Worm (Caenorhabditis elegans) whole organism, L4 larva: Measurements from ENCODE around the gene aldo-2.

Source experiments
- F10B5.3 ChIP-seq: sonication (generic microtip); optimal IDR thresholded peaks from 2 replicates; lab custom pipeline; 2016; ENCODE audit warnings: mild to moderate bottlenecking, missing genetic modification characterization, missing compliant biosample characterization
- T20F7.1 ChIP-seq: fragments of 200-800 bp; sonication (Bioruptor generic); optimal IDR thresholded peaks from 2 replicates; lab custom pipeline; 2018; ENCODE audit warnings: mild to moderate bottlenecking, missing genetic modification characterization, missing compliant biosample characterization
- T26A8.4 ChIP-seq: fragments of 200-800 bp; sonication (Bioruptor generic); IDR thresholded peaks from 2 replicates; pipeline ENCODE4 v1.3.6; 2022; ENCODE audit warnings: missing genetic modification characterization, missing compliant biosample characterization
- Y5F2A.4 ChIP-seq: fragments of 200-800 bp; sonication (Bioruptor generic); optimal IDR thresholded peaks from 2 replicates; lab custom pipeline; 2018; ENCODE audit warnings: mild to moderate bottlenecking, missing genetic modification characterization, missing compliant biosample characterization
- aha-1 ChIP-seq: fragments of 150-350 bp; peaks from one replicate; lab custom pipeline; 2014; ENCODE audit warnings: missing biosample characterization, missing genetic modification characterization
- aly-2 ChIP-seq: sonication (generic microtip); optimal IDR thresholded peaks from 2 replicates; lab custom pipeline; 2018; ENCODE audit warnings: missing biosample characterization, missing genetic modification characterization
- ama-1 ChIP-seq: fragments of 150-350 bp; optimal IDR thresholded peaks from 2 replicates; lab custom pipeline; 2014; ENCODE audit warnings: inconsistent platforms, mixed read lengths
- attf-4 ChIP-seq: sonication (generic microtip); optimal IDR thresholded peaks from 3 replicates; lab custom pipeline; 2017; ENCODE audit warnings: missing biosample characterization, missing genetic modification characterization
- ceh-20 ChIP-seq: fragments of 200-800 bp; sonication (Bioruptor generic); IDR thresholded peaks from 2 replicates; pipeline ENCODE4 v1.3.6; 2022; ENCODE audit warnings: missing genetic modification reagents, missing genetic modification characterization, missing compliant biosample characterization
- ceh-28 ChIP-seq: fragments of 150-350 bp; optimal IDR thresholded peaks from 2 replicates; lab custom pipeline; 2014; ENCODE audit warnings: missing biosample characterization, missing genetic modification reagents, missing genetic modification characterization
- ceh-32 ChIP-seq: sonication (generic microtip); optimal IDR thresholded peaks from 2 replicates; lab custom pipeline; 2016; ENCODE audit warnings: mild to moderate bottlenecking, missing genetic modification characterization, missing compliant biosample characterization; ENCODE audit not compliant: poor library complexity
- ceh-82 ChIP-seq: sonication (generic microtip); optimal IDR thresholded peaks from 2 replicates; lab custom pipeline; 2017; ENCODE audit warnings: missing biosample characterization, missing genetic modification characterization
- daf-16 ChIP-seq, 3 experiments: sonication (generic microtip); optimal IDR thresholded peaks; 2 replicates each; lab custom pipeline; 2016 to 2017; ENCODE audit warnings: missing genetic modification characterization in 3 of 3, missing genetic modification reagents in 3 of 3, mild to moderate bottlenecking in 2 of 3, missing compliant biosample characterization in 2 of 3, missing biosample characterization in 1 of 3, moderate library complexity in 1 of 3
- dmd-6 ChIP-seq: fragments of 200-800 bp; sonication (Bioruptor generic); IDR thresholded peaks from 2 replicates; pipeline ENCODE4 v1.3.6; 2022; ENCODE audit warnings: missing genetic modification reagents, missing genetic modification characterization, missing compliant biosample characterization
- dmd-8 ChIP-seq: fragments of 200-800 bp; sonication (Bioruptor generic); IDR thresholded peaks from 2 replicates; pipeline ENCODE4 v1.3.6; 2022; ENCODE audit warnings: missing genetic modification characterization, missing compliant biosample characterization
- dmd-9 ChIP-seq: fragments of 200-800 bp; sonication (Bioruptor generic); IDR thresholded peaks from 2 replicates; pipeline ENCODE4 v1.3.6; 2022; ENCODE audit warnings: missing genetic modification reagents, missing genetic modification characterization, missing compliant biosample characterization
- dpl-1 ChIP-seq: fragments of 150-350 bp; optimal IDR thresholded peaks from 2 replicates; lab custom pipeline; 2014; ENCODE audit warnings: missing biosample characterization, missing genetic modification reagents, missing genetic modification characterization
- dve-1 ChIP-seq: sonication (generic microtip); optimal IDR thresholded peaks from 2 replicates; lab custom pipeline; 2017; ENCODE audit warnings: antibody characterized with exemption, mild to moderate bottlenecking, missing genetic modification characterization, missing compliant biosample characterization; ENCODE audit not compliant: insufficient read depth
- egl-27 ChIP-seq: sonication (generic microtip); optimal IDR thresholded peaks from 3 replicates; lab custom pipeline; 2017; ENCODE audit warnings: missing biosample characterization, missing genetic modification reagents, missing genetic modification characterization
- hlh-30 ChIP-seq: sonication (generic microtip); optimal IDR thresholded peaks from 2 replicates; lab custom pipeline; 2017; ENCODE audit warnings: antibody characterized with exemption, mild to moderate bottlenecking, missing genetic modification characterization, missing compliant biosample characterization; ENCODE audit not compliant: insufficient read depth
- hmg-1.1 ChIP-seq: fragments of 200-800 bp; sonication (Bioruptor generic); IDR thresholded peaks from 2 replicates; pipeline ENCODE4 v1.3.6; 2022; ENCODE audit warnings: missing genetic modification reagents, missing genetic modification characterization, missing compliant biosample characterization
- lin-38 ChIP-seq: fragments of 200-800 bp; sonication (Bioruptor generic); IDR thresholded peaks from 2 replicates; pipeline ENCODE4 v1.3.6; 2022; ENCODE audit warnings: missing genetic modification reagents, missing genetic modification characterization, missing compliant biosample characterization
- lsy-2 ChIP-seq, 2 experiments: fragments of 150-350 bp in 1 of 2; sonication (generic microtip) in 1 of 2; optimal IDR thresholded peaks; 2 replicates each; lab custom pipeline; 2014 to 2017; ENCODE audit warnings: missing biosample characterization in 2 of 2, missing genetic modification characterization in 2 of 2
- mep-1 ChIP-seq: fragments of 150-350 bp; sonication (generic microtip); optimal IDR thresholded peaks from 3 replicates; lab custom pipeline; 2014; ENCODE audit warnings: missing biosample characterization, missing genetic modification characterization
- mes-2 ChIP-seq: sonication (generic microtip); optimal IDR thresholded peaks from 2 replicates; lab custom pipeline; 2016; ENCODE audit warnings: missing genotype, mild to moderate bottlenecking, missing genetic modification characterization, missing compliant biosample characterization; ENCODE audit not compliant: poor library complexity, severe bottlenecking
- nhr-102 ChIP-seq: sonication (generic microtip); optimal IDR thresholded peaks from 2 replicates; lab custom pipeline; 2016; ENCODE audit warnings: mild to moderate bottlenecking, missing genetic modification characterization, moderate library complexity, missing compliant biosample characterization
- nhr-11 ChIP-seq: fragments of 150-350 bp; optimal IDR thresholded peaks from 2 replicates; lab custom pipeline; 2014; ENCODE audit warnings: missing biosample characterization, missing genetic modification characterization
- nhr-28 ChIP-seq: fragments of 150-350 bp; optimal IDR thresholded peaks from 2 replicates; lab custom pipeline; 2014; ENCODE audit warnings: missing biosample characterization, missing genetic modification characterization
- nhr-42 ChIP-seq: fragments of 200-800 bp; sonication (Bioruptor generic); IDR thresholded peaks from 2 replicates; pipeline ENCODE4 v1.3.6; 2022; ENCODE audit warnings: missing genetic modification characterization, missing compliant biosample characterization
- nhr-48 ChIP-seq: sonication (generic microtip); optimal IDR thresholded peaks from 2 replicates; lab custom pipeline; 2016; ENCODE audit warnings: mild to moderate bottlenecking, missing genetic modification characterization, missing compliant biosample characterization
- nhr-6 ChIP-seq: fragments of 150-350 bp; optimal IDR thresholded peaks from 2 replicates; lab custom pipeline; 2014; ENCODE audit warnings: missing biosample characterization, missing genetic modification characterization
- pqm-1 ChIP-seq: sonication (generic microtip); optimal IDR thresholded peaks from 2 replicates; lab custom pipeline; 2017; ENCODE audit warnings: missing biosample characterization, missing genetic modification characterization
- rbr-2 ChIP-seq: sonication (generic microtip); optimal IDR thresholded peaks from 2 replicates; lab custom pipeline; 2016; ENCODE audit warnings: missing genotype, missing genetic modification characterization, missing compliant biosample characterization
- spr-1 ChIP-seq: sonication (generic microtip); optimal IDR thresholded peaks from 2 replicates; lab custom pipeline; 2016; ENCODE audit warnings: mild to moderate bottlenecking, missing genetic modification characterization, missing compliant biosample characterization
- unc-130 ChIP-seq: sonication (generic microtip); optimal IDR thresholded peaks from 2 replicates; lab custom pipeline; 2016; ENCODE audit warnings: missing genetic modification reagents, missing genetic modification characterization, missing compliant biosample characterization
- unc-39 ChIP-seq: sonication (generic microtip); optimal IDR thresholded peaks from 2 replicates; lab custom pipeline; 2017; ENCODE audit warnings: missing biosample characterization, missing genetic modification characterization
- vab-7 ChIP-seq: fragments of 200-800 bp; sonication (Bioruptor generic); IDR thresholded peaks from 2 replicates; pipeline ENCODE4 v1.3.6; 2022; ENCODE audit warnings: missing genetic modification reagents, missing genetic modification characterization, missing compliant biosample characterization

aldo-2 gene

ce11 chrIII:5882284-5882683 lies 5.9 kb upstream of the aldo-2 start:
- TF ChIP-seq dmd-9 (GFP tag; lab: Robert Waterston, UW) (no peak), rbr-2 (tag; lab: Kevin White, UChicago) (no peak), lin-38 (GFP tag; lab: Robert Waterston, UW) (peak; percentile 33), T26A8.4 (GFP tag; lab: Robert Waterston, UW) (0 out of 2 replicates have a peak, but pooled peaks have one; percentile 16), nhr-28 (no peak)

ce11 chrIII:5879291-5879968 lies 3.0 kb upstream of the aldo-2 start, which contains the start of gene hpo-10:
TSS of gene hpo-10 (plus strand) at chrIII:5879489.
- peak; percentile 12 for TF ChIP-seq dpl-1 (GFP tag; lab: Kevin White, UChicago)
- TF ChIP-seq attf-4 = no peak
- no peak for TF ChIP-seq daf-16 (GFP tag; optimal IDR thresholded peaks at IDR 0.05; lab: Kevin White, UChicago)
- TF ChIP-seq daf-16 (tag; optimal IDR thresholded peaks at IDR 0.05; lab: Kevin White, UChicago) = peak; percentile 31
- no peak for TF ChIP-seq ceh-28
- TF ChIP-seq unc-39 (tag; lab: Kevin White, UChicago) = no peak
- peak; percentile 22 for TF ChIP-seq hlh-30
- no peak for TF ChIP-seq ama-1 (lab: Kevin White, UChicago)
- TF ChIP-seq dve-1 (tag; lab: Kevin White, UChicago) = peak; percentile 48
- peak; percentile 37; the same call in 1 of the 2 replicates for TF ChIP-seq lin-38 (GFP tag; lab: Robert Waterston, UW)
- TF ChIP-seq mep-1 = peak; percentile 32
- no peak for TF ChIP-seq nhr-48 (tag; lab: Kevin White, UChicago)
- TF ChIP-seq T20F7.1 (GFP tag; lab: Kevin White, UChicago) = peak; percentile 89
- no peak for TF ChIP-seq vab-7
- TF ChIP-seq nhr-102 (tag; lab: Kevin White, UChicago) = no peak
- peak; percentile 55 for TF ChIP-seq mes-2
- no peak for TF ChIP-seq ceh-20 (GFP tag; lab: Robert Waterston, UW)
- no peak for TF ChIP-seq nhr-42 (GFP tag; lab: Robert Waterston, UW)
- TF ChIP-seq nhr-11 = no peak
- TF ChIP-seq ceh-82 (tag; lab: Kevin White, UChicago) = no peak
- TF ChIP-seq ceh-32 (tag; lab: Kevin White, UChicago) = no peak
- TF ChIP-seq nhr-6 (tag; lab: Kevin White, UChicago) = peak; percentile 43
- TF ChIP-seq hmg-1.1 = no peak
- TF ChIP-seq aha-1 (tag; lab: Kevin White, UChicago) = peak; percentile 96
- peak in 1 of 2 experiments; percentile 65 for TF ChIP-seq lsy-2 (tag; optimal IDR thresholded peaks at IDR 0.05; lab: Kevin White, UChicago)
- TF ChIP-seq Y5F2A.4 (GFP tag; lab: Kevin White, UChicago) = no peak
- no peak for TF ChIP-seq T26A8.4 (GFP tag; lab: Robert Waterston, UW)
- no peak for TF ChIP-seq unc-130 (GFP tag; lab: Kevin White, UChicago)
- no peak for TF ChIP-seq dmd-8

- peak; percentile 31 for TF ChIP-seq mes-2
- TF ChIP-seq egl-27 (tag; lab: Kevin White, UChicago) = no peak
- TF ChIP-seq F10B5.3 = no peak
- TF ChIP-seq lsy-2 (tag; optimal IDR thresholded peaks at IDR 0.05; lab: Kevin White, UChicago) = peak in 1 of 2 experiments; percentile 75
- no peak for TF ChIP-seq aly-2 (tag; lab: Kevin White, UChicago)
- TF ChIP-seq pqm-1 = no peak
- TF ChIP-seq spr-1 (tag; lab: Kevin White, UChicago) = no peak
- TF ChIP-seq lin-38 (GFP tag; lab: Robert Waterston, UW) = peak; percentile 49; the same call in 1 of the 2 replicates
- TF ChIP-seq dmd-6 = no peak
These were observed 1.8 kb upstream of the aldo-2 start, which contains the start of the genes mig-21 and F01F1.2 for ce11 chrIII:5878215-5878614. TSS of gene mig-21 (minus strand) at chrIII:5878380. TSS of gene F01F1.2 (plus strand) at chrIII:5878554.
